Fruit fly (Drosophila melanogaster): Measurements from ENCODE around the gene mRpL19.

The mRpL19 gene

dm6 chr3R:8712722-8713131, 38.8 kb downstream of the mRpL19 start, which contains the start of gene CG8112 (continued):
- TF ChIP-seq Eip78C (GFP tag) (peak; percentile 63), Lpt (GFP tag; optimal IDR thresholded peaks at IDR 0.05) (no peak), salr (GFP tag; optimal IDR thresholded peaks at IDR 0.05) (peak in 1 of 2 experiments; percentile 14), fkh (GFP tag; optimal IDR thresholded peaks at IDR 0.05) (peak; percentile 9), CG6163 (GFP tag; IDR thresholded peaks at IDR 0.05) (peak; percentile 64)

dm6 chr3R:8715371-8715770, 41.5 kb downstream of the mRpL19 start:
- TF ChIP-seq dsx (GFP tag; optimal IDR thresholded peaks at IDR 0.05; ENCODE audit: poor library complexity, severe bottlenecking) (no peak), Blimp-1 (GFP tag; optimal IDR thresholded peaks at IDR 0.05) (no peak), CG16779 (tag; optimal IDR thresholded peaks at IDR 0.05) (no peak), fkh (GFP tag; optimal IDR thresholded peaks at IDR 0.05) (peak; percentile 64), fd85E (GFP tag; optimal IDR thresholded peaks at IDR 0.05) (no peak), CG3919 (GFP tag; optimal IDR thresholded peaks at IDR 0.05) (no peak), Sox15 (GFP tag; optimal IDR thresholded peaks at IDR 0.05) (no peak), Hr39 (GFP tag; optimal IDR thresholded peaks at IDR 0.05) (no peak), CG10631 (GFP tag; optimal IDR thresholded peaks at IDR 0.05) (no peak)

dm6 chr3R:8715851-8716550, 42.1 kb downstream of the mRpL19 start, which contains the start of gene TMEM216:
Gene TMEM216, plus strand, starts transcription at chr3R:8716243.
- TF ChIP-seq CG6792 (GFP tag; optimal IDR thresholded peaks at IDR 0.05) (no peak), dsx (GFP tag; optimal IDR thresholded peaks at IDR 0.05; ENCODE audit: poor library complexity, severe bottlenecking) (no peak), CG8319 (GFP tag; optimal IDR thresholded peaks at IDR 0.05) (no peak), CG6276 (GFP tag; optimal IDR thresholded peaks at IDR 0.05) (peak; percentile 66), fd59A (GFP tag; optimal IDR thresholded peaks at IDR 0.05) (no peak), vri (GFP tag; optimal IDR thresholded peaks at IDR 0.05) (peak; percentile 65), Eip93F (GFP tag; optimal IDR thresholded peaks at IDR 0.05) (no peak), achi (GFP tag; optimal IDR thresholded peaks at IDR 0.05) (no peak), esn (GFP tag; optimal IDR thresholded peaks at IDR 0.05) (no peak), dac (GFP tag; optimal IDR thresholded peaks at IDR 0.05) (no peak), fkh (GFP tag; optimal IDR thresholded peaks at IDR 0.05) (peak; percentile 9), Sox14 (GFP tag; optimal IDR thresholded peaks at IDR 0.05) (peak; percentile 20), CG6808 (GFP tag; optimal IDR thresholded peaks at IDR 0.05) (peak; percentile 37), Eip78C (GFP tag) (peak; percentile 69), CG6854 (GFP tag; optimal IDR thresholded peaks at IDR 0.05) (peak; percentile 27), net (GFP tag; optimal IDR thresholded peaks at IDR 0.05) (peak; percentile 7), CG3032 (tag; optimal IDR thresholded peaks at IDR 0.05) (no peak), CG8119 (GFP tag; IDR thresholded peaks at IDR 0.05) (no peak), CG9139 (GFP tag; optimal IDR thresholded peaks at IDR 0.05) (no peak), CG4318 (GFP tag; optimal IDR thresholded peaks at IDR 0.05) (no peak), Eip75B (GFP tag; optimal IDR thresholded peaks at IDR 0.05) (peak; percentile 23), ss (GFP tag; optimal IDR thresholded peaks at IDR 0.05) (peak in 1 of 2 experiments; percentile 61)

DNA sequence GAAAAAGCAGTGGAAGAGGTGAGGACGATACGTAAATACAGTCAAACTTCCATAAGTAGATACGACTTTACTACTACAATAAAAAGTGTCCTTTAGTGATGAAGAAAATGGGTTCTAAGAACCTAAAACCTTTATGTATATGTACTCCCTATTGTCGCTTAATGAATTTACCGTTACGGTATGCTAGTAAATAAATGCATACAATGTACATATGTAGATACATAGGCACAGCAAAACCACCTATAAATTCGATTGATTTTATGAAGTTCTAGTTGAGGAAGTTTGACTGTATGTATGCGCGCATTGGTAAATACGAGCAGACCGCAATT, 42.6 kb downstream of the mRpL19 start:
- peak; percentile 48; the same call in 1 of the 2 replicates for TF ChIP-seq CG15336 (GFP tag; IDR thresholded peaks at IDR 0.05)
- TF ChIP-seq eg (GFP tag; IDR thresholded peaks at IDR 0.05): peak; percentile 54; the same call in 1 of the 3 replicates
- TF ChIP-seq Eip78C (GFP tag): peak; percentile 43
- TF ChIP-seq CG7368 (GFP tag; optimal IDR thresholded peaks at IDR 0.05): no peak
- TF ChIP-seq CG34406 (GFP tag; optimal IDR thresholded peaks at IDR 0.05): peak; percentile 15
- TF ChIP-seq Eip93F (GFP tag; optimal IDR thresholded peaks at IDR 0.05): no peak
- no peak for TF ChIP-seq svp (GFP tag)
- TF ChIP-seq lz (GFP tag; optimal IDR thresholded peaks at IDR 0.05): no peak
- no peak for TF ChIP-seq pdm3 (GFP tag; optimal IDR thresholded peaks at IDR 0.05)
- TF ChIP-seq CG8119 (GFP tag; IDR thresholded peaks at IDR 0.05): peak; percentile 44; the same call in 1 of the 3 replicates
- no peak for TF ChIP-seq CG10631 (GFP tag; optimal IDR thresholded peaks at IDR 0.05)
- no peak for TF ChIP-seq CG10669 (GFP tag; optimal IDR thresholded peaks at IDR 0.05)
- TF ChIP-seq esn (GFP tag; optimal IDR thresholded peaks at IDR 0.05): peak; percentile 49
- no peak for TF ChIP-seq Gug (GFP tag; IDR thresholded peaks at IDR 0.05)
- 0 out of 3 replicates have a peak, but pooled peaks have one; percentile 11 for TF ChIP-seq CG6163 (GFP tag; IDR thresholded peaks at IDR 0.05)
- TF ChIP-seq CG31627 (GFP tag; optimal IDR thresholded peaks at IDR 0.05): peak; percentile 50
- no peak for TF ChIP-seq Blimp-1 (GFP tag; optimal IDR thresholded peaks at IDR 0.05)
- no peak for TF ChIP-seq CG11762 (GFP tag; optimal IDR thresholded peaks at IDR 0.05; ENCODE audit: insufficient read depth)
- peak; percentile 10 for TF ChIP-seq acj6 (GFP tag; optimal IDR thresholded peaks at IDR 0.05)
- TF ChIP-seq Ets96B (tag; optimal IDR thresholded peaks at IDR 0.05): no peak
- no peak for TF ChIP-seq CG6276 (GFP tag; optimal IDR thresholded peaks at IDR 0.05)

Measured in whole organism, prepupa.